Fruit fly (Drosophila melanogaster) whole organism, prepupa: ENCODE data around the gene Gli.

Experiments
- CG10631 ChIP-seq: fragments of 200-800 bp; sonication (Bioruptor generic); optimal IDR thresholded peaks from 2 replicates; lab custom pipeline; 2016; ENCODE audit warnings: missing biosample characterization, missing genetic modification characterization
- CG11902 ChIP-seq: fragments of 200-800 bp; sonication (Bioruptor generic); optimal IDR thresholded peaks from 3 replicates; lab custom pipeline; 2016; ENCODE audit warnings: missing biosample characterization, missing genetic modification characterization
- CG15336 ChIP-seq: fragments of 200-800 bp; sonication (Bioruptor generic); IDR thresholded peaks from 2 replicates; pipeline ENCODE4 v1.3.6; 2022; ENCODE audit warnings: missing biosample characterization, missing genetic modification characterization
- CG1621 ChIP-seq: fragments of 200-800 bp; sonication (Bioruptor generic); optimal IDR thresholded peaks from 3 replicates; lab custom pipeline; 2018; ENCODE audit warnings: missing biosample characterization, mild to moderate bottlenecking, missing genetic modification characterization
- CG31627 ChIP-seq: fragments of 200-800 bp; sonication (Bioruptor generic); optimal IDR thresholded peaks from 3 replicates; lab custom pipeline; 2016; ENCODE audit warnings: missing biosample characterization, missing genetic modification characterization
- CG32006 ChIP-seq: fragments of 200-800 bp; sonication (Bioruptor generic); optimal IDR thresholded peaks from 3 replicates; lab custom pipeline; 2017; ENCODE audit warnings: missing biosample characterization, mild to moderate bottlenecking, missing genetic modification characterization
- CG34406 ChIP-seq: fragments of 200-800 bp; sonication (Bioruptor generic); optimal IDR thresholded peaks from 3 replicates; lab custom pipeline; 2016; ENCODE audit warnings: missing biosample characterization, missing genetic modification characterization
- CG3919 ChIP-seq: fragments of 200-800 bp; sonication (Bioruptor generic); optimal IDR thresholded peaks from 3 replicates; lab custom pipeline; 2016; ENCODE audit warnings: missing biosample characterization, missing genetic modification characterization
- CG4318 ChIP-seq: fragments of 200-800 bp; sonication (Bioruptor generic); optimal IDR thresholded peaks from 3 replicates; lab custom pipeline; 2017; ENCODE audit warnings: missing biosample characterization, mild to moderate bottlenecking, missing genetic modification characterization
- CG6163 ChIP-seq: fragments of 200-800 bp; sonication (Bioruptor generic); IDR thresholded peaks from 3 replicates; pipeline ENCODE4 v1.3.6; 2022; ENCODE audit warnings: missing biosample characterization, missing genetic modification characterization
- CG6792 ChIP-seq: fragments of 200-800 bp; sonication (Bioruptor generic); optimal IDR thresholded peaks from 3 replicates; lab custom pipeline; 2016; ENCODE audit warnings: missing biosample characterization, missing genetic modification characterization
- CG6808 ChIP-seq: fragments of 200-800 bp; sonication (Bioruptor generic); optimal IDR thresholded peaks from 3 replicates; lab custom pipeline; 2017; ENCODE audit warnings: missing biosample characterization, missing genetic modification characterization, mild to moderate bottlenecking, moderate library complexity, missing genetic modification reagents
- CG6854 ChIP-seq: fragments of 200-800 bp; sonication (Bioruptor generic); optimal IDR thresholded peaks from 2 replicates; lab custom pipeline; 2017; ENCODE audit warnings: missing biosample characterization, mild to moderate bottlenecking, missing genetic modification characterization
- CG8119 ChIP-seq: fragments of 200-800 bp; sonication (Bioruptor generic); IDR thresholded peaks from 3 replicates; pipeline ENCODE4 v1.3.6; 2022; ENCODE audit warnings: missing biosample characterization, missing genetic modification characterization
- CG8319 ChIP-seq: fragments of 200-800 bp; sonication (Bioruptor generic); optimal IDR thresholded peaks from 3 replicates; lab custom pipeline; 2016; ENCODE audit warnings: missing biosample characterization, missing genetic modification characterization
- CG8632 ChIP-seq: fragments of 200-800 bp; sonication (Bioruptor generic); optimal IDR thresholded peaks from 3 replicates; lab custom pipeline; 2016; ENCODE audit warnings: missing biosample characterization, missing genetic modification characterization
- CG9139 ChIP-seq: fragments of 200-800 bp; sonication (Bioruptor generic); optimal IDR thresholded peaks from 3 replicates; lab custom pipeline; 2017; ENCODE audit warnings: missing biosample characterization, mild to moderate bottlenecking, missing genetic modification characterization
- Eip75B ChIP-seq: fragments of 200-800 bp; sonication (Bioruptor generic); optimal IDR thresholded peaks from 3 replicates; lab custom pipeline; 2016; ENCODE audit warnings: missing biosample characterization, missing genetic modification characterization
- Eip93F ChIP-seq: fragments of 200-800 bp; sonication (Bioruptor generic); optimal IDR thresholded peaks from 2 replicates; lab custom pipeline; 2016; ENCODE audit warnings: missing biosample characterization, mild to moderate bottlenecking, missing genetic modification characterization
- Ets21C ChIP-seq: fragments of 200-800 bp; sonication (Bioruptor generic); optimal IDR thresholded peaks from 3 replicates; lab custom pipeline; 2016; ENCODE audit warnings: missing biosample characterization, missing genetic modification characterization
- Hr4 ChIP-seq: fragments of 200-800 bp; sonication (Bioruptor generic); optimal IDR thresholded peaks from 3 replicates; lab custom pipeline; 2016; ENCODE audit warnings: missing biosample characterization, missing genetic modification characterization
- Smox ChIP-seq: fragments of 200-800 bp; sonication (Bioruptor generic); optimal IDR thresholded peaks from 3 replicates; lab custom pipeline; 2016; ENCODE audit warnings: missing biosample characterization, missing genetic modification characterization
- Sox14 ChIP-seq: fragments of 200-800 bp; sonication (Bioruptor generic); optimal IDR thresholded peaks from 3 replicates; lab custom pipeline; 2016; ENCODE audit warnings: missing biosample characterization, missing genetic modification characterization
- acj6 ChIP-seq: fragments of 200-800 bp; sonication (Bioruptor generic); optimal IDR thresholded peaks from 3 replicates; lab custom pipeline; 2016; ENCODE audit warnings: missing biosample characterization, missing genetic modification characterization
- esn ChIP-seq: fragments of 200-800 bp; sonication (Bioruptor generic); optimal IDR thresholded peaks from 2 replicates; lab custom pipeline; 2016; ENCODE audit warnings: missing biosample characterization, mild to moderate bottlenecking, missing genetic modification characterization, moderate library complexity
- fd59A ChIP-seq: fragments of 200-800 bp; sonication (Bioruptor generic); optimal IDR thresholded peaks from 2 replicates; lab custom pipeline; 2017; ENCODE audit warnings: missing biosample characterization, mild to moderate bottlenecking, missing genetic modification characterization, missing genetic modification reagents
- pdm3 ChIP-seq: fragments of 200-800 bp; sonication (Bioruptor generic); optimal IDR thresholded peaks from 3 replicates; lab custom pipeline; 2016; ENCODE audit warnings: missing biosample characterization, missing genetic modification characterization
- salr ChIP-seq, 2 experiments: fragments of 200-800 bp; sonication (Bioruptor generic); optimal IDR thresholded peaks; 3 replicates each; lab custom pipeline; 2016 to 2018; ENCODE audit warnings: missing biosample characterization in 2 of 2, missing genetic modification characterization in 2 of 2, mild to moderate bottlenecking in 1 of 2
- spab ChIP-seq: fragments of 200-800 bp; sonication (Bioruptor generic); optimal IDR thresholded peaks from 2 replicates; lab custom pipeline; 2017; ENCODE audit warnings: missing biosample characterization, mild to moderate bottlenecking, missing genetic modification characterization, missing genetic modification reagents
- ss ChIP-seq, 2 experiments: fragments of 200-800 bp; sonication (Bioruptor generic); optimal IDR thresholded peaks; 2 replicates in 1 of 2; 3 replicates in 1 of 2; lab custom pipeline; 2017 to 2018; ENCODE audit warnings: mild to moderate bottlenecking in 2 of 2, missing biosample characterization in 2 of 2, missing genetic modification characterization in 2 of 2, moderate library complexity in 1 of 2

Gli gene

DNA sequence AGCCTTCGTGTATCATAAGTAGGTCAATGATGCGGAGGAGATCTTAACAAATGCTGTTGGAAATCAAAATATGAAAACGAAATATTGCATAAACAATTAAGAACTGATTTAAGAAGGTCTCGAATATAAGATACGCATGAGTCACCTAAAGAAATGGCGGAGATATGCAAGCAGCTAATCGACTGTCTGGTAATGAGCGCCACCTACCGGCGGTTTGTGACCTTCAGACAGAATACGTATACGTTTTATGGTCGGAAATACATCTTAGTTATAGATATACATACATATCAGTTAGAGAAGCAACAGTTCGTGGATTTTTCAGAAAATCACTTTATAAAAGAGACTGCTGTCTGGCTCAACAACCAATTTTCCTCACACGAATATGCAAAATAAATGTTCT is 20.4 kb upstream of the Gli start:
- TF ChIP-seq CG4318 (GFP tag; lab: Kevin White, UChicago) (no peak), CG6808 (GFP tag; lab: Kevin White, UChicago) (no peak), CG32006 (GFP tag; lab: Kevin White, UChicago) (no peak), CG9139 (no peak), CG1621 (tag; lab: Kevin White, UChicago) (no peak), CG31627 (GFP tag; lab: Kevin White, UChicago) (no peak), CG10631 (no peak), Sox14 (GFP tag; lab: Kevin White, UChicago) (no peak)

DNA sequence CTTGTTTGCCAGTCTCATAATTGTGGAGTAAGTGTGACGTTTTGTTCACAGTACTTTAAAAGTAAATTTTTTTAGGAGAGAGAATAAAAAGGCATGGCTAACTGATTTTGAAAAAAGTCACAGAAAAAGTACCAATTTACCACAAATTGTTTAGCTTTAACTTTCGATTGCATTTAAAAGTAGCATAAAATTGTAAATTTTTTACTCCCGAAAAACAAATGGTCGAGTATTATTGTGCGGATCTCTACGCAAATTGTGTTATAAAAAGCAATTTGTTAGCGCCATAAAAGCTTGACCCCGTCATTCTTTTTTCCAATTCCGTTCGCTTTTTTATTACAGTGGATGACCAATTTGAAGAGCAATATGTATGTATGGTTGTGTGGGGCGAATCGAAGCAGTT is 14.2 kb upstream of the Gli start, which contains the start of gene CG43760:
CG43760 (minus strand) TSS at position 101 of the 400 bp plus-strand sequence.
- no peak for TF ChIP-seq CG1621 (tag; lab: Kevin White, UChicago)
- TF ChIP-seq CG8319 (GFP tag; lab: Kevin White, UChicago), result no peak
- TF ChIP-seq Hr4 (GFP tag; lab: Kevin White, UChicago), result no peak
- TF ChIP-seq Eip93F, result no peak
- TF ChIP-seq CG8632 (GFP tag; lab: Kevin White, UChicago), result no peak
- TF ChIP-seq CG11902 (GFP tag; lab: Kevin White, UChicago), result no peak
- TF ChIP-seq CG9139, result no peak
- no peak for TF ChIP-seq CG6854 (GFP tag; lab: Kevin White, UChicago)
- TF ChIP-seq Smox (GFP tag; lab: Kevin White, UChicago), result no peak
- no peak for TF ChIP-seq CG6792 (GFP tag; lab: Kevin White, UChicago)
- no peak for TF ChIP-seq CG6163
- TF ChIP-seq CG15336 (GFP tag; lab: Robert Waterston, UW), result no peak
- TF ChIP-seq, all 60 proteins: peak for 0

DNA sequence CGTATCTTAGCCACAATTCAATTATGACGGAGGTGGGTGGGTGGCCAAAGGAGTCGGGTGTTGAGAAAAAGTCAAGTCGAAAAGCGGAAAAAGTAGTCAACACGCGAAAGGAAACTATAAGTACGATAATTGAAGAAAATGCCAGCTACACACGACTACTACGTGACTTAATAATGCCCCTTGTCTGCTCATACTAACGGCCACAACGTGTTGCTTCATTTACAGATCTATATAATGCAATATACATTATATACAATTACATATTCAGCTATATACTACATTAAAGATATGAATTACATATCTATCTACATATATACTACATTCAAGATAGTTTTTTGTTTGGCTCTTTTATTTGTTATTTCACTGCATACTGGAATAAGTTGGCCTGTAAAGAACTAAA is 10.5 kb upstream of the Gli start, which contains the start of gene CG31826:
CG31826 (minus strand) TSS at position 101 of the 400 bp plus-strand sequence.
- TF ChIP-seq CG11902 (GFP tag; lab: Kevin White, UChicago), result no peak
- no peak for TF ChIP-seq CG6808 (GFP tag; lab: Kevin White, UChicago)
- no peak for TF ChIP-seq CG10631
- TF ChIP-seq CG3919 (GFP tag; lab: Kevin White, UChicago), result no peak
- no peak for TF ChIP-seq fd59A (GFP tag; lab: Kevin White, UChicago)
- TF ChIP-seq pdm3 (GFP tag; lab: Kevin White, UChicago), result no peak
- no peak for TF ChIP-seq salr (GFP tag; optimal IDR thresholded peaks at IDR 0.05; lab: Kevin White, UChicago)
- no peak for TF ChIP-seq Hr4 (GFP tag; lab: Kevin White, UChicago)
- no peak for TF ChIP-seq acj6 (GFP tag; lab: Kevin White, UChicago)
- TF ChIP-seq esn (GFP tag; lab: Kevin White, UChicago), result no peak
- no peak for TF ChIP-seq Eip75B
- TF ChIP-seq CG8632 (GFP tag; lab: Kevin White, UChicago), result no peak
- no peak for TF ChIP-seq CG1621 (tag; lab: Kevin White, UChicago)
- no peak for TF ChIP-seq ss (GFP tag; optimal IDR thresholded peaks at IDR 0.05; lab: Kevin White, UChicago)
- TF ChIP-seq CG8119 (GFP tag; lab: Robert Waterston, UW), result no peak
- TF ChIP-seq Sox14 (GFP tag; lab: Kevin White, UChicago), result no peak
- TF ChIP-seq spab (GFP tag; lab: Kevin White, UChicago), result no peak
- no peak for TF ChIP-seq Ets21C (GFP tag; lab: Kevin White, UChicago)
- TF ChIP-seq, all 60 proteins: peak for 0

DNA sequence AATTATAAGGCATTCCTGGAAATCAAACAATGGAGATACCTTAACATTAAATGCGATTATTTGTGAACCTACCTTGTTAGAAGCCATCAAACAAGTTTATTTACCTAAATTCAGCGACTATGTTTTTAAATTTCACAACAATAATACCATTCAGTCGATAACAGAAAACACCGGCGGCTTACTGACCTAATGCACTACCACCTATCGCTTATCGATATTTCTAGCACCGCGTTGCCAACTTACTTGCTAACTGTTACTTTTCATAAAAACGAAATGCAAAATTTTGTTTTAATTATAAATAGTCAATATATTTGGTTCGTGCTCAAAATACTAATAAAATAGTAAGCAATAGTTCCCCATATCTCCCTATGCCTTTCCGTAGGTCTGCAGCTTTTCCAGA is 8.4 kb upstream of the Gli start, which contains the start of gene Ku80:
Ku80 (minus strand) TSS at position 182 of the 400 bp plus-strand sequence.
- no peak for TF ChIP-seq ss (GFP tag; optimal IDR thresholded peaks at IDR 0.05; lab: Kevin White, UChicago)

DNA sequence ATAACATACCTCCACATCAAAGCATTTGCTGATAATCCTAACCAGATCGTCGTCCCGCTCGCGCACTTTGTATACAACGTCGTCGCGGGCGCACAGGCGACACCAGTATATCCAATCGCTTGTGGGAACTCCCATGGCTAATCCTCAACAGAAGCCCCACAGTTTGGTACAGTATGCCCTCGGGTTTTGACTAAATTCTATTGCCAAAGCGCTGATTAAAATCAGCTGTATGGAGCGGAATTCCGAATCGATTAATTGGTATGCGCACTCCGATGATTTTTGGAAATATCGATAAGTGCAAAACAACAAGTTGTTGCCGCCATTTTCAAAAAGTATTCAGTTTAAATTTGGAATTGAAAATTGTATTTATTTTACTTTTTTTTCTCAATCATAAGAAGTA is 5.5 kb upstream of the Gli start, which contains the start of gene wek:
wek (minus strand) TSS at position 253 of the 400 bp plus-strand sequence.
- TF ChIP-seq spab (GFP tag; lab: Kevin White, UChicago) (no peak), Smox (GFP tag; lab: Kevin White, UChicago) (no peak), CG34406 (GFP tag; lab: Kevin White, UChicago) (no peak), ss (GFP tag; optimal IDR thresholded peaks at IDR 0.05; lab: Kevin White, UChicago) (no peak), Hr4 (GFP tag; lab: Kevin White, UChicago) (no peak), esn (GFP tag; lab: Kevin White, UChicago) (no peak)
- TF ChIP-seq, all 60 proteins: peak for 0
